Worm (Caenorhabditis elegans) whole organism, early embryonic: ENCODE results near the gene pho-10.

Experiments
- ama-1 ChIP-seq: fragments of 150-350 bp; optimal IDR thresholded peaks from 2 replicates; lab custom pipeline; 2014
- tbx-11 ChIP-seq: fragments of 200-800 bp; sonication (Bioruptor generic); IDR thresholded peaks from 2 replicates; pipeline ENCODE4 v1.3.6; 2022; ENCODE audit warnings: missing genetic modification characterization, missing compliant biosample characterization

- TF ChIP-seq ama-1 (lab: Kevin White, UChicago) (no peak), tbx-11 (GFP tag; lab: Robert Waterston, UW) (no peak)
Observed at ce11 chrII:9868698-9869097, 51.7 kb downstream of the pho-10 start, which contains the start of gene old-1.
